Worm (Caenorhabditis elegans) whole organism, L4 larva: ENCODE data around the gene icap-1.
A peak's percentile ranks its signal among the peaks of the same experiment; 100 is the strongest.

ENCODE experiments used
- D1046.2 ChIP-seq: fragments of 200-800 bp; sonication (Bioruptor generic); IDR thresholded peaks from 2 replicates; pipeline ENCODE4 v1.3.6; 2022; ENCODE audit warnings: missing genetic modification characterization, missing compliant biosample characterization
- F44E2.7 ChIP-seq: fragments of 200-800 bp; sonication (Bioruptor generic); IDR thresholded peaks from 2 replicates; pipeline ENCODE4 v2.1.2; 2022; ENCODE audit warnings: missing genetic modification characterization, missing compliant biosample characterization
- F49E8.2 ChIP-seq: sonication (generic microtip); optimal IDR thresholded peaks from 2 replicates; lab custom pipeline; 2016; ENCODE audit warnings: missing compliant biosample characterization, mild to moderate bottlenecking, missing genetic modification characterization, borderline replicate concordance
- R02D3.7 ChIP-seq: fragments of 150-350 bp; sonication (generic microtip); optimal IDR thresholded peaks from 3 replicates; lab custom pipeline; 2014; ENCODE audit warnings: missing biosample characterization, missing genetic modification characterization
- T26A8.4 ChIP-seq: fragments of 200-800 bp; sonication (Bioruptor generic); IDR thresholded peaks from 2 replicates; pipeline ENCODE4 v1.3.6; 2022; ENCODE audit warnings: missing genetic modification characterization, missing compliant biosample characterization
- Y105C5A.15 ChIP-seq: fragments of 200-800 bp; sonication (Bioruptor generic); IDR thresholded peaks from 2 replicates; pipeline ENCODE4 v1.3.6; 2022; ENCODE audit warnings: missing genetic modification characterization, missing compliant biosample characterization
- ZK337.2 ChIP-seq: fragments of 200-800 bp; sonication (Bioruptor generic); IDR thresholded peaks from 2 replicates; pipeline ENCODE4 v1.3.6; 2022; ENCODE audit warnings: missing genetic modification reagents, missing genetic modification characterization, missing compliant biosample characterization
- aha-1 ChIP-seq: fragments of 150-350 bp; peaks from one replicate; lab custom pipeline; 2014; ENCODE audit warnings: missing biosample characterization, missing genetic modification characterization
- aly-2 ChIP-seq: sonication (generic microtip); optimal IDR thresholded peaks from 2 replicates; lab custom pipeline; 2018; ENCODE audit warnings: missing biosample characterization, missing genetic modification characterization
- ama-1 ChIP-seq: fragments of 150-350 bp; optimal IDR thresholded peaks from 2 replicates; lab custom pipeline; 2014; ENCODE audit warnings: inconsistent platforms, mixed read lengths
- arid-1 ChIP-seq: fragments of 200-800 bp; sonication (Bioruptor generic); conservative IDR thresholded peaks from 2 replicates; pipeline ENCODE4 v1.3.6; 2022; ENCODE audit warnings: missing genetic modification reagents, missing genetic modification characterization, missing compliant biosample characterization
- attf-4 ChIP-seq: sonication (generic microtip); optimal IDR thresholded peaks from 3 replicates; lab custom pipeline; 2017; ENCODE audit warnings: missing biosample characterization, missing genetic modification characterization
- ceh-20 ChIP-seq: fragments of 200-800 bp; sonication (Bioruptor generic); IDR thresholded peaks from 2 replicates; pipeline ENCODE4 v1.3.6; 2022; ENCODE audit warnings: missing genetic modification reagents, missing genetic modification characterization, missing compliant biosample characterization
- ceh-32 ChIP-seq: sonication (generic microtip); optimal IDR thresholded peaks from 2 replicates; lab custom pipeline; 2016; ENCODE audit warnings: mild to moderate bottlenecking, missing genetic modification characterization, missing compliant biosample characterization; ENCODE audit not compliant: poor library complexity
- ceh-44 ChIP-seq: fragments of 200-800 bp; sonication (Bioruptor generic); IDR thresholded peaks from 2 replicates; pipeline ENCODE4 v1.3.6; 2022; ENCODE audit warnings: missing genetic modification reagents, missing genetic modification characterization, missing compliant biosample characterization
- ceh-62 ChIP-seq: sonication (generic microtip); optimal IDR thresholded peaks from 2 replicates; lab custom pipeline; 2017; ENCODE audit warnings: missing biosample characterization, missing genetic modification characterization
- dmd-6 ChIP-seq: fragments of 200-800 bp; sonication (Bioruptor generic); IDR thresholded peaks from 2 replicates; pipeline ENCODE4 v1.3.6; 2022; ENCODE audit warnings: missing genetic modification reagents, missing genetic modification characterization, missing compliant biosample characterization
- dmd-9 ChIP-seq: fragments of 200-800 bp; sonication (Bioruptor generic); IDR thresholded peaks from 2 replicates; pipeline ENCODE4 v1.3.6; 2022; ENCODE audit warnings: missing genetic modification reagents, missing genetic modification characterization, missing compliant biosample characterization
- dpl-1 ChIP-seq: fragments of 150-350 bp; optimal IDR thresholded peaks from 2 replicates; lab custom pipeline; 2014; ENCODE audit warnings: missing biosample characterization, missing genetic modification reagents, missing genetic modification characterization
- duxl-1 ChIP-seq: sonication (generic microtip); optimal IDR thresholded peaks from 2 replicates; lab custom pipeline; 2016; ENCODE audit warnings: mild to moderate bottlenecking, missing genetic modification characterization, moderate library complexity, missing compliant biosample characterization; ENCODE audit not compliant: poor library complexity
- dve-1 ChIP-seq: sonication (generic microtip); optimal IDR thresholded peaks from 2 replicates; lab custom pipeline; 2017; ENCODE audit warnings: antibody characterized with exemption, mild to moderate bottlenecking, missing genetic modification characterization, missing compliant biosample characterization; ENCODE audit not compliant: insufficient read depth
- egl-27 ChIP-seq: sonication (generic microtip); optimal IDR thresholded peaks from 3 replicates; lab custom pipeline; 2017; ENCODE audit warnings: missing biosample characterization, missing genetic modification reagents, missing genetic modification characterization
- egl-43 ChIP-seq: fragments of 200-800 bp; sonication (Bioruptor generic); IDR thresholded peaks from 2 replicates; pipeline ENCODE4 v1.3.6; 2022; ENCODE audit warnings: missing genetic modification reagents, missing genetic modification characterization, missing compliant biosample characterization
- fkh-10 ChIP-seq: fragments of 150-350 bp; optimal IDR thresholded peaks from 2 replicates; lab custom pipeline; 2014; ENCODE audit warnings: missing biosample characterization, missing genetic modification reagents, missing genetic modification characterization
- fos-1 ChIP-seq: fragments of 150-350 bp; optimal IDR thresholded peaks from 2 replicates; lab custom pipeline; 2014; ENCODE audit warnings: missing biosample characterization, missing genetic modification characterization
- hif-1 ChIP-seq, 2 experiments: sonication (generic microtip); optimal IDR thresholded peaks; 2 replicates each; lab custom pipeline; 2016 to 2017; ENCODE audit warnings: missing compliant biosample characterization in 2 of 2, missing genetic modification characterization in 2 of 2, missing genetic modification reagents in 2 of 2, missing genotype in 2 of 2, mild to moderate bottlenecking in 1 of 2
- hlh-11 ChIP-seq: fragments of 200-800 bp; sonication (Bioruptor generic); optimal IDR thresholded peaks from 2 replicates; lab custom pipeline; 2018; ENCODE audit warnings: mild to moderate bottlenecking, missing genetic modification characterization, missing compliant biosample characterization
- hlh-30 ChIP-seq: sonication (generic microtip); optimal IDR thresholded peaks from 2 replicates; lab custom pipeline; 2017; ENCODE audit warnings: antibody characterized with exemption, mild to moderate bottlenecking, missing genetic modification characterization, missing compliant biosample characterization; ENCODE audit not compliant: insufficient read depth
- hmg-1.1 ChIP-seq: fragments of 200-800 bp; sonication (Bioruptor generic); IDR thresholded peaks from 2 replicates; pipeline ENCODE4 v1.3.6; 2022; ENCODE audit warnings: missing genetic modification reagents, missing genetic modification characterization, missing compliant biosample characterization
- jun-1 ChIP-seq: fragments of 150-350 bp; optimal IDR thresholded peaks from 2 replicates; lab custom pipeline; 2014; ENCODE audit warnings: missing biosample characterization, missing genetic modification reagents, missing genetic modification characterization
- lim-7 ChIP-seq: fragments of 200-800 bp; sonication (Bioruptor generic); IDR thresholded peaks from 2 replicates; pipeline ENCODE4 v1.3.6; 2022; ENCODE audit warnings: missing genetic modification characterization, missing compliant biosample characterization
- lin-15B ChIP-seq: fragments of 150-350 bp; sonication (generic microtip); optimal IDR thresholded peaks from 3 replicates; lab custom pipeline; 2014; ENCODE audit warnings: missing biosample characterization, missing genetic modification characterization
- lin-39 ChIP-seq: fragments of 150-350 bp; optimal IDR thresholded peaks from 2 replicates; lab custom pipeline; 2014; ENCODE audit warnings: missing biosample characterization, missing genetic modification reagents, missing genetic modification characterization
- lir-3 ChIP-seq: sonication (generic microtip); optimal IDR thresholded peaks from 2 replicates; lab custom pipeline; 2016; ENCODE audit warnings: mild to moderate bottlenecking, missing genetic modification characterization, missing compliant biosample characterization
- madf-5 ChIP-seq, 2 experiments: fragments of 200-800 bp; sonication (Bioruptor generic); IDR thresholded peaks; 2 replicates each; pipeline ENCODE4 v1.3.6; 2022; ENCODE audit warnings: missing compliant biosample characterization in 2 of 2, missing genetic modification characterization in 2 of 2
- mdl-1 ChIP-seq, 2 experiments: fragments of 150-350 bp in 1 of 2; sonication (generic microtip) in 1 of 2; optimal IDR thresholded peaks; 2 replicates each; lab custom pipeline; 2014 to 2017; ENCODE audit warnings: missing biosample characterization in 2 of 2, missing genetic modification characterization in 2 of 2
- mxl-3 ChIP-seq: fragments of 200-800 bp; sonication (Bioruptor generic); optimal IDR thresholded peaks from 2 replicates; lab custom pipeline; 2018; ENCODE audit warnings: mild to moderate bottlenecking, missing genetic modification characterization, missing compliant biosample characterization
- nhr-10 ChIP-seq: fragments of 150-350 bp; optimal IDR thresholded peaks from 2 replicates; lab custom pipeline; 2014; ENCODE audit warnings: missing biosample characterization, missing genetic modification characterization
- nhr-102 ChIP-seq: sonication (generic microtip); optimal IDR thresholded peaks from 2 replicates; lab custom pipeline; 2016; ENCODE audit warnings: mild to moderate bottlenecking, missing genetic modification characterization, moderate library complexity, missing compliant biosample characterization
- nhr-11 ChIP-seq: fragments of 150-350 bp; optimal IDR thresholded peaks from 2 replicates; lab custom pipeline; 2014; ENCODE audit warnings: missing biosample characterization, missing genetic modification characterization
- nhr-48 ChIP-seq: sonication (generic microtip); optimal IDR thresholded peaks from 2 replicates; lab custom pipeline; 2016; ENCODE audit warnings: mild to moderate bottlenecking, missing genetic modification characterization, missing compliant biosample characterization
- nhr-6 ChIP-seq: fragments of 150-350 bp; optimal IDR thresholded peaks from 2 replicates; lab custom pipeline; 2014; ENCODE audit warnings: missing biosample characterization, missing genetic modification characterization
- nhr-77 ChIP-seq: fragments of 150-350 bp; optimal IDR thresholded peaks from 2 replicates; lab custom pipeline; 2014; ENCODE audit warnings: missing biosample characterization, missing genetic modification characterization
- rbr-2 ChIP-seq: sonication (generic microtip); optimal IDR thresholded peaks from 2 replicates; lab custom pipeline; 2016; ENCODE audit warnings: missing genotype, missing genetic modification characterization, missing compliant biosample characterization
- saeg-2 ChIP-seq: fragments of 200-800 bp; sonication (Bioruptor generic); IDR thresholded peaks from 2 replicates; pipeline ENCODE4 v1.3.6; 2022; ENCODE audit warnings: missing genetic modification reagents, missing genetic modification characterization, missing compliant biosample characterization
- set-16 ChIP-seq: fragments of 200-800 bp; sonication (Bioruptor generic); IDR thresholded peaks from 2 replicates; pipeline ENCODE4 v1.3.6; 2022; ENCODE audit warnings: missing genetic modification reagents, missing genetic modification characterization, missing compliant biosample characterization
- snpc-1.2 ChIP-seq: fragments of 200-800 bp; sonication (Bioruptor generic); IDR thresholded peaks from 2 replicates; pipeline ENCODE4 v1.3.6; 2022; ENCODE audit warnings: missing genetic modification reagents, missing genetic modification characterization, missing compliant biosample characterization
- spr-1 ChIP-seq: sonication (generic microtip); optimal IDR thresholded peaks from 2 replicates; lab custom pipeline; 2016; ENCODE audit warnings: mild to moderate bottlenecking, missing genetic modification characterization, missing compliant biosample characterization
- tag-97 ChIP-seq: fragments of 200-800 bp; sonication (Bioruptor generic); IDR thresholded peaks from 2 replicates; pipeline ENCODE4 v1.3.6; 2022; ENCODE audit warnings: missing genetic modification characterization, missing compliant biosample characterization
- unc-130 ChIP-seq: sonication (generic microtip); optimal IDR thresholded peaks from 2 replicates; lab custom pipeline; 2016; ENCODE audit warnings: missing genetic modification reagents, missing genetic modification characterization, missing compliant biosample characterization
- unc-39 ChIP-seq: sonication (generic microtip); optimal IDR thresholded peaks from 2 replicates; lab custom pipeline; 2017; ENCODE audit warnings: missing biosample characterization, missing genetic modification characterization
- vab-7 ChIP-seq: fragments of 200-800 bp; sonication (Bioruptor generic); IDR thresholded peaks from 2 replicates; pipeline ENCODE4 v1.3.6; 2022; ENCODE audit warnings: missing genetic modification reagents, missing genetic modification characterization, missing compliant biosample characterization
- ztf-11 ChIP-seq: fragments of 150-350 bp; optimal IDR thresholded peaks from 2 replicates; lab custom pipeline; 2014; ENCODE audit warnings: missing biosample characterization, missing genetic modification characterization

Gene icap-1

DNA sequence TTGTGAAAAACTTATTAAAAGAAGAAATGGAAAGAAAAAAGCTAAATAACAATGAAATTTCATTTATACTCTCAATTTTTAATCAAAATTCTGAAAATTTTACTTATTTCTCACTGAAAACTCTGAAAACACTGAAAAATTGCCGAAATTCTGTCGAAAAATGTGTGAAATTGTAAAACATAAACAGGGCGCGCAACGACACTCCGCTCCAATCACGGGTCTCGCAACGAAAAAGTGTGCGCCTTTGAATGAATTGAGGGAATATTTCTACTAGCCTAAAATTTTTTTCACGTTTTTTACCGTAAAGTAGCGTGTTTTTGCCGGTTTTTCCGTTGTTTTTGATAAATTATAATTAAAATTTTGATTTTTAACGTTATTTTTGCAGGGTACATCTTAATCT lies 9.3 kb downstream of the icap-1 start, which contains the start of gene rpl-18 (continued):
- TF ChIP-seq egl-27 (tag; lab: Kevin White, UChicago) (no peak), ama-1 (lab: Kevin White, UChicago) (peak; percentile 4), unc-39 (tag; lab: Kevin White, UChicago) (no peak), egl-43 (GFP tag; lab: Robert Waterston, UW) (no peak), F49E8.2 (no peak), mxl-3 (GFP tag; lab: Kevin White, UChicago) (no peak), R02D3.7 (tag; lab: Kevin White, UChicago) (no peak), hmg-1.1 (GFP tag; lab: Robert Waterston, UW) (0 out of 2 replicates have a peak, but pooled peaks have one; percentile 34), aha-1 (no peak), nhr-102 (tag; lab: Kevin White, UChicago) (no peak), ceh-20 (GFP tag; lab: Robert Waterston, UW) (no peak), nhr-10 (tag; lab: Kevin White, UChicago) (no peak), F44E2.7 (GFP tag; lab: Robert Waterston, UW) (no peak), vab-7 (GFP tag; lab: Robert Waterston, UW) (no peak), nhr-11 (peak; percentile 48), set-16 (no peak), snpc-1.2 (GFP tag; lab: Robert Waterston, UW) (no peak), nhr-48 (tag; lab: Kevin White, UChicago) (no peak), D1046.2 (GFP tag; lab: Robert Waterston, UW) (no peak), lir-3 (tag; lab: Kevin White, UChicago) (no peak), ceh-44 (no peak), fos-1 (tag; lab: Kevin White, UChicago) (no peak), tag-97 (GFP tag; lab: Robert Waterston, UW) (no peak), jun-1 (tag; lab: Kevin White, UChicago) (no peak), ceh-62 (tag; lab: Kevin White, UChicago) (no peak), attf-4 (tag; lab: Kevin White, UChicago) (no peak), ztf-11 (tag; lab: Kevin White, UChicago) (no peak), dve-1 (tag; lab: Kevin White, UChicago) (peak; percentile 72), aly-2 (tag; lab: Kevin White, UChicago) (no peak), hif-1 (tag; optimal IDR thresholded peaks at IDR 0.05; lab: Kevin White, UChicago) (no peak), ceh-32 (tag; lab: Kevin White, UChicago) (no peak), fkh-10 (GFP tag; lab: Kevin White, UChicago) (peak; percentile 20), lin-39 (tag; lab: Kevin White, UChicago) (no peak), rbr-2 (tag; lab: Kevin White, UChicago) (peak; percentile 45), dmd-9 (GFP tag; lab: Robert Waterston, UW) (no peak), Y105C5A.15 (GFP tag; lab: Robert Waterston, UW) (no peak), T26A8.4 (GFP tag; lab: Robert Waterston, UW) (no peak), hlh-30 (peak; percentile 85), dpl-1 (GFP tag; lab: Kevin White, UChicago) (peak; percentile 80), saeg-2 (no peak), unc-130 (GFP tag; lab: Kevin White, UChicago) (peak; percentile 8), ZK337.2 (GFP tag; lab: Robert Waterston, UW) (no peak), spr-1 (tag; lab: Kevin White, UChicago) (no peak), lin-15B (tag; lab: Kevin White, UChicago) (no peak), lim-7 (GFP tag; lab: Robert Waterston, UW) (no peak), madf-5 (GFP tag; IDR thresholded peaks at IDR 0.05; lab: Robert Waterston, UW) (no peak), hlh-11 (tag; lab: Kevin White, UChicago) (no peak), mdl-1 (tag; optimal IDR thresholded peaks at IDR 0.05; lab: Kevin White, UChicago) (peak in 1 of 2 experiments; percentile 30), dmd-6 (GFP tag; lab: Robert Waterston, UW) (no peak), nhr-6 (tag; lab: Kevin White, UChicago) (peak; percentile 71), arid-1 (GFP tag; lab: Robert Waterston, UW) (no peak), nhr-77 (tag; lab: Kevin White, UChicago) (peak; percentile 43), duxl-1 (tag; lab: Kevin White, UChicago) (no peak)
